Fruit fly (Drosophila melanogaster): ENCODE measurements around the gene Pfdn6.

DNA sequence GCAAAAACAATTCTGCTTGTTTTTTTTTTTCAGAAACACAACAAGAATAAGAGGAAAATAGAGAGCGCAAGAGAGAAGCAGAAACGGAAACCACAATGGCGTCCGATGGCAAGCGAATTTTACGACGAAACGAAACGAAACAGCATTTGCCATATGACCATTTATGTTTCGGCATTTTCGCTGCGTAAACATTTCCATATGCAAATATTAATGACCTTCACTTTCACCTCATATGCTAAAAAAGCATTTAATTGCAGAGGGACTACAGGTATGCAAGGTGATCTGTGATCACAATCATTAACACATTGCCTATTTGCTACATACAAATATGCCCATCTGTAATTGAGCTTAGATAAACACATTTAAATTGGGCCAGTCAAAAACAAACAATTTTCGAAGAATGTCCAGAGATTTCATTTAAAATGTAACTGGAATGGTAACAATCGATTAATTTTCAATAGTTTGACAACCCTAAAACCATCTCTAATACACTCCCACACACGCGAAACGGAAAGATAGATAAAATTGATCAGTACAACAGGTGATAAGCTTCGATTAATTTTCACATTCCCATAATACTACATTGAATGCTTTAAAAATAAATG is 17.2 kb upstream of the Pfdn6 start:
- TF ChIP-seq CG17806 (tag; optimal IDR thresholded peaks at IDR 0.05) (no peak), CG8159 (tag; optimal IDR thresholded peaks at IDR 0.05) (no peak), CG10348 (GFP tag; IDR thresholded peaks at IDR 0.05) (no peak), Snoo (tag; optimal IDR thresholded peaks at IDR 0.05) (no peak), EcR (GFP tag; optimal IDR thresholded peaks at IDR 0.05) (no peak), CG8301 (tag; optimal IDR thresholded peaks at IDR 0.05) (no peak), CG9948 (tag; optimal IDR thresholded peaks at IDR 0.05) (no peak)
